Worm (Caenorhabditis elegans) whole organism, young adult: Measurements from ENCODE around the gene H27A22.1.

Experiments
- B0035.1 ChIP-seq: sonication (generic microtip); optimal IDR thresholded peaks from 2 replicates; lab custom pipeline; 2016; ENCODE audit warnings: missing genetic modification characterization, mild to moderate bottlenecking, missing compliant biosample characterization, missing genotype, missing genetic modification reagents
- F22D6.2 ChIP-seq: sonication (generic microtip); optimal IDR thresholded peaks from 2 replicates; lab custom pipeline; 2016; ENCODE audit warnings: mild to moderate bottlenecking, missing genetic modification characterization, missing compliant biosample characterization
- K12H6.12 ChIP-seq: fragments of 200-800 bp; sonication (Bioruptor generic); optimal IDR thresholded peaks from 2 replicates; lab custom pipeline; 2018; ENCODE audit warnings: mild to moderate bottlenecking, missing genetic modification characterization, missing compliant biosample characterization
- Y53F4B.3 ChIP-seq: fragments of 200-800 bp; sonication (Bioruptor generic); IDR thresholded peaks from 2 replicates; pipeline ENCODE4 v1.3.6; 2022; ENCODE audit warnings: missing genetic modification reagents, missing genetic modification characterization, missing compliant biosample characterization
- Y53G8AR.9 ChIP-seq: fragments of 200-800 bp; sonication (Bioruptor generic); conservative IDR thresholded peaks from 2 replicates; pipeline ENCODE4 v1.3.6; 2022; ENCODE audit warnings: missing genetic modification reagents, missing genetic modification characterization, missing compliant biosample characterization
- ZK185.1 ChIP-seq: sonication (generic microtip); optimal IDR thresholded peaks from 2 replicates; lab custom pipeline; 2016; ENCODE audit warnings: mild to moderate bottlenecking, missing genetic modification characterization, missing compliant biosample characterization; ENCODE audit not compliant: poor library complexity, severe bottlenecking
- attf-5 ChIP-seq: fragments of 200-800 bp; sonication (Bioruptor generic); optimal IDR thresholded peaks from 2 replicates; lab custom pipeline; 2018; ENCODE audit warnings: mild to moderate bottlenecking, missing genetic modification characterization, missing compliant biosample characterization
- ceh-27 ChIP-seq: fragments of 200-800 bp; sonication (Bioruptor generic); optimal IDR thresholded peaks from 2 replicates; lab custom pipeline; 2018; ENCODE audit warnings: mild to moderate bottlenecking, missing genetic modification characterization, moderate library complexity, missing compliant biosample characterization
- ceh-40 ChIP-seq: fragments of 200-800 bp; sonication (Bioruptor generic); IDR thresholded peaks from 2 replicates; pipeline ENCODE4 v1.3.6; 2022; ENCODE audit warnings: missing genetic modification characterization, missing compliant biosample characterization
- ceh-58 ChIP-seq: fragments of 200-800 bp; sonication (Bioruptor generic); IDR thresholded peaks from 2 replicates; pipeline ENCODE4 v1.3.6; 2022; ENCODE audit warnings: missing genetic modification characterization, missing compliant biosample characterization
- ceh-79 ChIP-seq: sonication (generic microtip); optimal IDR thresholded peaks from 2 replicates; lab custom pipeline; 2017; ENCODE audit warnings: mild to moderate bottlenecking, missing genetic modification characterization, missing compliant biosample characterization
- die-1 ChIP-seq: sonication (generic microtip); optimal IDR thresholded peaks from 2 replicates; lab custom pipeline; 2016; ENCODE audit warnings: missing genotype, mild to moderate bottlenecking, missing genetic modification characterization, missing compliant biosample characterization
- efl-1 ChIP-seq: fragments of 150-350 bp; optimal IDR thresholded peaks from 2 replicates; lab custom pipeline; 2014; ENCODE audit warnings: missing biosample characterization, missing genetic modification reagents, missing genetic modification characterization
- egl-44 ChIP-seq: fragments of 200-800 bp; sonication (Bioruptor generic); IDR thresholded peaks from 2 replicates; pipeline ENCODE4 v1.3.6; 2022; ENCODE audit warnings: missing genetic modification reagents, missing genetic modification characterization, missing compliant biosample characterization
- gei-17 ChIP-seq: fragments of 200-800 bp; sonication (Bioruptor generic); optimal IDR thresholded peaks from 2 replicates; lab custom pipeline; 2018; ENCODE audit warnings: mild to moderate bottlenecking, missing genetic modification characterization, missing compliant biosample characterization
- hlh-12 ChIP-seq: sonication (generic microtip); optimal IDR thresholded peaks from 2 replicates; lab custom pipeline; 2016; ENCODE audit warnings: missing genetic modification characterization, missing compliant biosample characterization
- hmg-20 ChIP-seq: fragments of 200-800 bp; sonication (Bioruptor generic); IDR thresholded peaks from 2 replicates; pipeline ENCODE4 v1.3.6; 2022; ENCODE audit warnings: missing genetic modification reagents, missing genetic modification characterization, missing compliant biosample characterization
- lin-26 ChIP-seq: fragments of 200-800 bp; sonication (Bioruptor generic); IDR thresholded peaks from 2 replicates; pipeline ENCODE4 v1.3.6; 2022; ENCODE audit warnings: missing genetic modification reagents, missing genetic modification characterization, missing compliant biosample characterization
- lin-35 ChIP-seq, 3 experiments: fragments of 150-350 bp in 2 of 3; sonication (generic microtip) in 1 of 3; optimal IDR thresholded peaks; 2 replicates each; lab custom pipeline; 2014 to 2018; ENCODE audit warnings: missing biosample characterization in 3 of 3, missing genetic modification characterization in 3 of 3, missing genetic modification reagents in 3 of 3
- lsl-1 ChIP-seq: fragments of 200-800 bp; sonication (Bioruptor generic); optimal IDR thresholded peaks from 2 replicates; lab custom pipeline; 2018; ENCODE audit warnings: mild to moderate bottlenecking, missing genetic modification characterization, moderate library complexity, missing compliant biosample characterization
- nhr-179 ChIP-seq: sonication (generic microtip); optimal IDR thresholded peaks from 2 replicates; lab custom pipeline; 2016; ENCODE audit warnings: mild to moderate bottlenecking, missing genetic modification characterization, missing compliant biosample characterization
- nhr-27 ChIP-seq: fragments of 200-800 bp; sonication (Bioruptor generic); optimal IDR thresholded peaks from 2 replicates; lab custom pipeline; 2018; ENCODE audit warnings: mild to moderate bottlenecking, missing genetic modification characterization, moderate library complexity, missing compliant biosample characterization
- pbrm-1 ChIP-seq: fragments of 200-800 bp; sonication (Bioruptor generic); IDR thresholded peaks from 2 replicates; pipeline ENCODE4 v1.3.6; 2022; ENCODE audit warnings: missing genetic modification reagents, missing genetic modification characterization, missing compliant biosample characterization
- pha-4 ChIP-seq: fragments of 150-350 bp; sonication (generic microtip); optimal IDR thresholded peaks from 2 replicates; lab custom pipeline; 2014; ENCODE audit warnings: missing biosample characterization, missing genetic modification reagents, missing genetic modification characterization
- rec-8 ChIP-seq, 2 experiments: sonication (generic microtip); optimal IDR thresholded peaks; 2 replicates each; lab custom pipeline; 2016; ENCODE audit warnings: mild to moderate bottlenecking in 2 of 2, missing genetic modification characterization in 2 of 2, missing genetic modification reagents in 2 of 2, missing genotype in 2 of 2, missing biosample characterization in 1 of 2, missing compliant biosample characterization in 1 of 2, moderate library complexity in 1 of 2
- rpc-1 ChIP-seq, 2 experiments: fragments of 150-350 bp in 1 of 2; sonication (generic microtip) in 1 of 2; optimal IDR thresholded peaks; 2 replicates each; lab custom pipeline; 2014 to 2018; ENCODE audit warnings: missing biosample characterization in 1 of 2, missing genetic modification characterization in 1 of 2, missing genetic modification reagents in 1 of 2, missing genotype in 1 of 2
- snpc-1.3 ChIP-seq: sonication (generic microtip); optimal IDR thresholded peaks from 2 replicates; lab custom pipeline; 2017; ENCODE audit warnings: missing genetic modification characterization, mild to moderate bottlenecking, missing compliant biosample characterization, antibody characterized with exemption, moderate library complexity, missing genotype, missing genetic modification reagents; ENCODE audit not compliant: insufficient read depth
- snpc-4 ChIP-seq, 5 experiments: fragments of 150-350 bp in 1 of 5; sonication (generic microtip) in 4 of 5; optimal IDR thresholded peaks; 2 replicates each; lab custom pipeline; 2014 to 2018; ENCODE audit warnings: missing genetic modification characterization in 5 of 5, missing biosample characterization in 3 of 5, antibody characterized with exemption in 2 of 5, mild to moderate bottlenecking in 2 of 5, missing compliant biosample characterization in 2 of 5, missing genotype in 2 of 5, moderate library complexity in 2 of 5, missing genetic modification reagents in 1 of 5
- sptf-2 ChIP-seq: fragments of 200-800 bp; sonication (Bioruptor generic); optimal IDR thresholded peaks from 2 replicates; lab custom pipeline; 2018; ENCODE audit warnings: mild to moderate bottlenecking, missing genetic modification characterization, missing compliant biosample characterization
- tlf-1 ChIP-seq: fragments of 200-800 bp; sonication (Bioruptor generic); optimal IDR thresholded peaks from 2 replicates; lab custom pipeline; 2018; ENCODE audit warnings: mild to moderate bottlenecking, missing genetic modification characterization, missing compliant biosample characterization
- xnd-1 ChIP-seq: sonication (generic microtip); optimal IDR thresholded peaks from 2 replicates; lab custom pipeline; 2016; ENCODE audit warnings: missing genotype, missing genetic modification reagents, missing genetic modification characterization, missing compliant biosample characterization
- ztf-22 ChIP-seq: fragments of 200-800 bp; sonication (Bioruptor generic); optimal IDR thresholded peaks from 2 replicates; lab custom pipeline; 2018; ENCODE audit warnings: mild to moderate bottlenecking, missing genetic modification characterization, moderate library complexity, missing compliant biosample characterization
- ztf-25 ChIP-seq: fragments of 200-800 bp; sonication (Bioruptor generic); IDR thresholded peaks from 2 replicates; pipeline ENCODE4 v1.3.6; 2022; ENCODE audit warnings: missing genetic modification reagents, missing genetic modification characterization, missing compliant biosample characterization
- ztf-28 ChIP-seq: fragments of 200-800 bp; sonication (Bioruptor generic); IDR thresholded peaks from 2 replicates; pipeline ENCODE4 v1.3.6; 2022; ENCODE audit warnings: missing genetic modification reagents, missing genetic modification characterization, missing compliant biosample characterization
- ztf-3 ChIP-seq: fragments of 200-800 bp; sonication (Bioruptor generic); optimal IDR thresholded peaks from 2 replicates; lab custom pipeline; 2018; ENCODE audit warnings: mild to moderate bottlenecking, missing genetic modification characterization, missing compliant biosample characterization

H27A22.1 gene

ce11 chrV:10615496-10615895 is 13.1 kb downstream of the H27A22.1 start, which contains the start of gene H09F14.1:
H09F14.1 (minus strand) TSS chrV:10615596.
- no peak for TF ChIP-seq pha-4 (tag; lab: Kevin White, UChicago)
- no peak for TF ChIP-seq ztf-28 (GFP tag; lab: Robert Waterston, UW)
- TF ChIP-seq nhr-179 = no peak
- no peak for TF ChIP-seq pbrm-1 (GFP tag; lab: Robert Waterston, UW)
- TF ChIP-seq rec-8 (tag; optimal IDR thresholded peaks at IDR 0.05; lab: Kevin White, UChicago) = no peak
- no peak for TF ChIP-seq Y53G8AR.9 (GFP tag; lab: Robert Waterston, UW)
- TF ChIP-seq tlf-1 (GFP tag; lab: Kevin White, UChicago) = no peak
- no peak for TF ChIP-seq die-1 (tag; lab: Kevin White, UChicago)
- no peak for TF ChIP-seq rpc-1 (optimal IDR thresholded peaks at IDR 0.05; lab: Kevin White, UChicago)
- no peak for TF ChIP-seq rpc-1 (tag; optimal IDR thresholded peaks at IDR 0.05; lab: Kevin White, UChicago)
- no peak for TF ChIP-seq B0035.1 (tag; lab: Kevin White, UChicago)
- no peak for TF ChIP-seq ztf-3

ce11 chrV:10630497-10630896 is 28.1 kb downstream of the H27A22.1 start:
- TF ChIP-seq snpc-1.3 (tag; lab: Kevin White, UChicago) (no peak), lin-26 (GFP tag; lab: Robert Waterston, UW) (no peak), pha-4 (tag; lab: Kevin White, UChicago) (no peak), ceh-27 (GFP tag; lab: Kevin White, UChicago) (no peak)
- TF ChIP-seq, all 124 proteins: peak for 0

ce11 chrV:10632758-10633157 is 30.4 kb downstream of the H27A22.1 start, which contains the start of gene mab-23:
mab-23 (plus strand) TSS chrV:10633058.
- no peak for TF ChIP-seq ztf-25 (GFP tag; lab: Robert Waterston, UW)
- no peak for TF ChIP-seq K12H6.12 (tag; lab: Kevin White, UChicago)
- TF ChIP-seq snpc-4 (GFP tag; optimal IDR thresholded peaks at IDR 0.05; lab: Kevin White, UChicago) = no peak
- TF ChIP-seq snpc-4 (tag; optimal IDR thresholded peaks at IDR 0.05; lab: Kevin White, UChicago) = no peak
- TF ChIP-seq B0035.1 (tag; lab: Kevin White, UChicago) = no peak
- no peak for TF ChIP-seq rpc-1 (optimal IDR thresholded peaks at IDR 0.05; lab: Kevin White, UChicago)
- no peak for TF ChIP-seq rpc-1 (tag; optimal IDR thresholded peaks at IDR 0.05; lab: Kevin White, UChicago)
- no peak for TF ChIP-seq ztf-22 (GFP tag; lab: Kevin White, UChicago)
- no peak for TF ChIP-seq hmg-20
- TF ChIP-seq nhr-27 (tag; lab: Kevin White, UChicago) = no peak
- TF ChIP-seq hlh-12 (tag; lab: Kevin White, UChicago) = no peak
- TF ChIP-seq pbrm-1 (GFP tag; lab: Robert Waterston, UW) = no peak
- TF ChIP-seq lsl-1 (GFP tag; lab: Kevin White, UChicago) = no peak

- TF ChIP-seq egl-44 (GFP tag; lab: Robert Waterston, UW) = no peak
- TF ChIP-seq ZK185.1 = no peak
- no peak for TF ChIP-seq ceh-40 (GFP tag; lab: Robert Waterston, UW)
- no peak for TF ChIP-seq xnd-1
- no peak for TF ChIP-seq F22D6.2 (tag; lab: Kevin White, UChicago)
- no peak for TF ChIP-seq ceh-79
- no peak for TF ChIP-seq attf-5 (GFP tag; lab: Kevin White, UChicago)
- TF ChIP-seq ceh-58 (GFP tag; lab: Robert Waterston, UW) = no peak
- TF ChIP-seq tlf-1 (GFP tag; lab: Kevin White, UChicago) = no peak
- TF ChIP-seq Y53F4B.3 (GFP tag; lab: Robert Waterston, UW) = no peak
- TF ChIP-seq gei-17 (GFP tag; lab: Kevin White, UChicago) = no peak
- TF ChIP-seq lin-35 (GFP tag; optimal IDR thresholded peaks at IDR 0.05; lab: Kevin White, UChicago) = no peak
- TF ChIP-seq sptf-2 = no peak
- TF ChIP-seq efl-1 (GFP tag; lab: Kevin White, UChicago) = no peak
Measured at ce11 chrV:10635722-10636121, 33.4 kb downstream of the H27A22.1 start, which contains the start of gene kvs-2. kvs-2 (plus strand) TSS chrV:10636022.
